Fruit fly (Drosophila melanogaster) whole organism, embryonic: ENCODE results near the gene Cfp1.

Source experiments
- B-H1 ChIP-seq: fragments of 200-800 bp; sonication (Bioruptor generic); IDR thresholded peaks from 3 replicates; pipeline ENCODE4 v1.3.6; 2022; ENCODE audit warnings: missing biosample characterization, missing genetic modification characterization
- Bdp1 ChIP-seq: fragments of 200-800 bp; sonication (Bioruptor generic); optimal IDR thresholded peaks from 3 replicates; lab custom pipeline; 2016; ENCODE audit warnings: missing biosample characterization, missing genetic modification characterization
- CG10147 ChIP-seq: fragments of 200-800 bp; sonication (Bioruptor generic); optimal IDR thresholded peaks from 2 replicates; lab custom pipeline; 2019; ENCODE audit warnings: missing biosample characterization, mild to moderate bottlenecking, missing genetic modification characterization, moderate library complexity
- CG1024 ChIP-seq: fragments of 200-800 bp; sonication (Bioruptor generic); IDR thresholded peaks from 2 replicates; pipeline ENCODE4 v1.3.6; 2022; ENCODE audit warnings: missing biosample characterization, missing genetic modification characterization
- CG10462 ChIP-seq: fragments of 200-800 bp; sonication (Bioruptor generic); optimal IDR thresholded peaks from 2 replicates; lab custom pipeline; 2016; ENCODE audit warnings: missing biosample characterization, missing genetic modification characterization
- CG12104 ChIP-seq: fragments of 200-800 bp; sonication (Bioruptor generic); optimal IDR thresholded peaks from 3 replicates; lab custom pipeline; 2016; ENCODE audit warnings: missing biosample characterization, missing genetic modification characterization
- CG12299 ChIP-seq: fragments of 200-800 bp; sonication (Bioruptor generic); optimal IDR thresholded peaks from 2 replicates; lab custom pipeline; 2018; ENCODE audit warnings: missing biosample characterization, mild to moderate bottlenecking, missing genetic modification characterization
- CG15073 ChIP-seq: fragments of 200-800 bp; sonication (Bioruptor generic); optimal IDR thresholded peaks from 2 replicates; lab custom pipeline; 2016; ENCODE audit warnings: missing biosample characterization, missing genetic modification characterization
- CG16815 ChIP-seq: fragments of 200-800 bp; sonication (Bioruptor generic); optimal IDR thresholded peaks from 3 replicates; lab custom pipeline; 2017; ENCODE audit warnings: missing biosample characterization, mild to moderate bottlenecking, missing genetic modification characterization
- CG17912 ChIP-seq: fragments of 200-800 bp; sonication (Bioruptor generic); optimal IDR thresholded peaks from 2 replicates; lab custom pipeline; 2018; ENCODE audit warnings: missing biosample characterization, mild to moderate bottlenecking, missing genetic modification characterization
- CG1832 ChIP-seq: fragments of 200-800 bp; sonication (Bioruptor generic); optimal IDR thresholded peaks from 2 replicates; lab custom pipeline; 2017; ENCODE audit warnings: missing biosample characterization, mild to moderate bottlenecking, missing genetic modification characterization, inconsistent platforms
- CG18476 ChIP-seq: fragments of 200-800 bp; sonication (Bioruptor generic); optimal IDR thresholded peaks from 2 replicates; lab custom pipeline; 2016; ENCODE audit warnings: missing biosample characterization, mild to moderate bottlenecking, missing genetic modification characterization
- CG2129 ChIP-seq: fragments of 200-800 bp; sonication (Bioruptor generic); IDR thresholded peaks from 2 replicates; pipeline ENCODE4 v1.3.6; 2022; ENCODE audit warnings: missing biosample characterization, missing genetic modification characterization; ENCODE audit not compliant: partially characterized antibody
- CG2199 ChIP-seq: fragments of 200-800 bp; sonication (Bioruptor generic); IDR thresholded peaks from 3 replicates; pipeline ENCODE4 v1.3.6; 2022; ENCODE audit warnings: missing biosample characterization, missing genetic modification characterization
- CG30431 ChIP-seq: fragments of 200-800 bp; sonication (Bioruptor generic); optimal IDR thresholded peaks from 2 replicates; lab custom pipeline; 2017; ENCODE audit warnings: missing biosample characterization, missing genetic modification characterization
- CG3163 ChIP-seq: fragments of 200-800 bp; sonication (Bioruptor generic); optimal IDR thresholded peaks from 3 replicates; lab custom pipeline; 2016; ENCODE audit warnings: missing biosample characterization, missing genetic modification characterization
- CG32532 ChIP-seq: fragments of 200-800 bp; sonication (Bioruptor generic); IDR thresholded peaks from 2 replicates; pipeline ENCODE4 v1.3.6; 2022; ENCODE audit warnings: missing biosample characterization, missing genetic modification characterization
- CG43689 ChIP-seq: fragments of 200-800 bp; sonication (Bioruptor generic); IDR thresholded peaks from 2 replicates; pipeline ENCODE4 v1.3.6; 2022; ENCODE audit warnings: missing biosample characterization, missing genetic modification characterization
- CG4854 ChIP-seq: fragments of 200-800 bp; sonication (Bioruptor generic); optimal IDR thresholded peaks from 2 replicates; lab custom pipeline; 2016; ENCODE audit warnings: missing biosample characterization, missing genetic modification characterization, inconsistent platforms
- CG8089 ChIP-seq: fragments of 200-800 bp; sonication (Bioruptor generic); optimal IDR thresholded peaks from 3 replicates; lab custom pipeline; 2016; ENCODE audit warnings: missing biosample characterization, missing genetic modification characterization
- CTCF ChIP-seq: fragments of 200-800 bp; sonication (Bioruptor generic); optimal IDR thresholded peaks from 2 replicates; lab custom pipeline; 2017; ENCODE audit warnings: missing biosample characterization, mild to moderate bottlenecking, missing genetic modification characterization, moderate library complexity
- Dad ChIP-seq: fragments of 200-800 bp; sonication (Bioruptor generic); optimal IDR thresholded peaks from 3 replicates; lab custom pipeline; 2016; ENCODE audit warnings: missing biosample characterization, missing genetic modification characterization
- Dip2 ChIP-seq: fragments of 200-800 bp; sonication (Bioruptor generic); IDR thresholded peaks from 2 replicates; pipeline ENCODE4 v1.3.6; 2022; ENCODE audit warnings: missing biosample characterization, missing genetic modification characterization
- Doc2 ChIP-seq: fragments of 200-800 bp; sonication (Bioruptor generic); IDR thresholded peaks from 2 replicates; pipeline ENCODE4 v1.3.6; 2022; ENCODE audit warnings: missing biosample characterization, missing genetic modification characterization
- Dref ChIP-seq: fragments of 200-800 bp; sonication (Bioruptor generic); IDR thresholded peaks from 2 replicates; pipeline ENCODE4 v1.3.6; 2022; ENCODE audit warnings: missing biosample characterization, missing genetic modification characterization
- Drgx ChIP-seq: fragments of 200-800 bp; sonication (Bioruptor generic); IDR thresholded peaks from 2 replicates; pipeline ENCODE4 v1.3.6; 2022; ENCODE audit warnings: missing biosample characterization, missing genetic modification characterization
- ERR ChIP-seq: fragments of 200-800 bp; sonication (Bioruptor generic); optimal IDR thresholded peaks from 2 replicates; lab custom pipeline; 2016; ENCODE audit warnings: missing biosample characterization, missing genetic modification characterization
- HLH54F ChIP-seq: fragments of 200-800 bp; sonication (Bioruptor generic); optimal IDR thresholded peaks from 3 replicates; lab custom pipeline; 2016; ENCODE audit warnings: missing biosample characterization, missing genetic modification characterization
- Hmx ChIP-seq: fragments of 200-800 bp; sonication (Bioruptor generic); optimal IDR thresholded peaks from 2 replicates; lab custom pipeline; 2016; ENCODE audit warnings: missing biosample characterization, missing genetic modification characterization
- Hsf ChIP-seq: fragments of 200-800 bp; sonication (Bioruptor generic); optimal IDR thresholded peaks from 3 replicates; lab custom pipeline; 2016; ENCODE audit warnings: missing biosample characterization, missing genetic modification characterization
- Mad ChIP-seq: fragments of 200-800 bp; sonication (Bioruptor generic); optimal IDR thresholded peaks from 2 replicates; lab custom pipeline; 2016; ENCODE audit warnings: missing biosample characterization, missing genetic modification characterization
- NC2α ChIP-seq: fragments of 200-800 bp; sonication (Bioruptor generic); optimal IDR thresholded peaks from 2 replicates; lab custom pipeline; 2016; ENCODE audit warnings: missing biosample characterization, missing genetic modification characterization
- Nf-YA ChIP-seq: fragments of 200-800 bp; sonication (Bioruptor generic); IDR thresholded peaks from 2 replicates; pipeline ENCODE4 v1.3.6; 2022; ENCODE audit warnings: missing biosample characterization, missing genetic modification characterization
- NfI ChIP-seq: fragments of 200-800 bp; sonication (Bioruptor generic); optimal IDR thresholded peaks from 3 replicates; lab custom pipeline; 2018; ENCODE audit warnings: missing biosample characterization, mild to moderate bottlenecking, missing genetic modification characterization, moderate library complexity
- Ravus ChIP-seq: fragments of 200-800 bp; sonication (Bioruptor generic); IDR thresholded peaks from 2 replicates; pipeline ENCODE4 v1.3.6; 2022; ENCODE audit warnings: missing biosample characterization, missing genetic modification characterization
- Six4 ChIP-seq: fragments of 200-800 bp; sonication (Bioruptor generic); optimal IDR thresholded peaks from 2 replicates; lab custom pipeline; 2016; ENCODE audit warnings: missing biosample characterization, missing genetic modification characterization
- az2 ChIP-seq: fragments of 200-800 bp; sonication (Bioruptor generic); optimal IDR thresholded peaks from 3 replicates; lab custom pipeline; 2016; ENCODE audit warnings: missing biosample characterization, missing genetic modification characterization
- caup ChIP-seq: fragments of 200-800 bp; sonication (Bioruptor generic); optimal IDR thresholded peaks from 3 replicates; lab custom pipeline; 2017; ENCODE audit warnings: missing biosample characterization, mild to moderate bottlenecking, missing genetic modification characterization, moderate library complexity; ENCODE audit not compliant: severe bottlenecking
- dan ChIP-seq: fragments of 200-800 bp; sonication (Bioruptor generic); IDR thresholded peaks from 2 replicates; pipeline ENCODE4 v1.3.6; 2022; ENCODE audit warnings: missing biosample characterization, missing genetic modification characterization
- exex ChIP-seq: fragments of 200-800 bp; sonication (Bioruptor generic); optimal IDR thresholded peaks from 4 replicates; lab custom pipeline; 2018; ENCODE audit warnings: missing biosample characterization, mild to moderate bottlenecking, missing genetic modification characterization, moderate library complexity
- fd96Cb ChIP-seq: fragments of 200-800 bp; sonication (Bioruptor generic); optimal IDR thresholded peaks from 2 replicates; lab custom pipeline; 2018; ENCODE audit warnings: missing biosample characterization, mild to moderate bottlenecking, missing genetic modification characterization, moderate library complexity
- gro ChIP-seq: fragments of 200-800 bp; sonication (Bioruptor generic); optimal IDR thresholded peaks from 2 replicates; lab custom pipeline; 2016; ENCODE audit warnings: missing biosample characterization, missing genetic modification characterization
- kah ChIP-seq: fragments of 200-800 bp; sonication (Bioruptor generic); optimal IDR thresholded peaks from 2 replicates; lab custom pipeline; 2018; ENCODE audit warnings: missing biosample characterization, mild to moderate bottlenecking, missing genetic modification characterization
- oc ChIP-seq: fragments of 200-800 bp; sonication (Bioruptor generic); optimal IDR thresholded peaks from 2 replicates; lab custom pipeline; 2018; ENCODE audit warnings: missing biosample characterization, mild to moderate bottlenecking, missing genetic modification characterization, moderate library complexity
- pan ChIP-seq, 4 experiments: fragments of >200 bp in 3 of 4; fragments of 200-800 bp in 1 of 4; sonication (Bioruptor generic) in 1 of 4; optimal IDR thresholded peaks in 3 of 4; IDR thresholded peaks in 1 of 4; 2 replicates each; pipeline versions ENCODE4 v1.3.6 to Lab custom; 2017 to 2022; ENCODE audit warnings: missing biosample characterization in 2 of 4, missing genetic modification characterization in 2 of 4, mixed read lengths in 1 of 4
- pfk ChIP-seq: fragments of 200-800 bp; sonication (Bioruptor generic); optimal IDR thresholded peaks from 2 replicates; lab custom pipeline; 2018; ENCODE audit warnings: missing biosample characterization, mild to moderate bottlenecking, missing genetic modification characterization, moderate library complexity
- sob ChIP-seq: fragments of 200-800 bp; sonication (Bioruptor generic); IDR thresholded peaks from 2 replicates; pipeline ENCODE4 v1.3.6; 2022; ENCODE audit warnings: missing biosample characterization, missing genetic modification characterization
- stc ChIP-seq: fragments of 200-800 bp; sonication (Bioruptor generic); IDR thresholded peaks from 2 replicates; pipeline ENCODE4 v1.3.6; 2022; ENCODE audit warnings: missing biosample characterization, missing genetic modification characterization
- tio ChIP-seq: fragments of 200-800 bp; sonication (Bioruptor generic); optimal IDR thresholded peaks from 2 replicates; lab custom pipeline; 2017; ENCODE audit warnings: missing biosample characterization, missing genetic modification characterization, inconsistent platforms
- tll ChIP-seq, 2 experiments: fragments of 200-800 bp in 1 of 2; fragments of >200 bp in 1 of 2; sonication (Bioruptor generic) in 1 of 2; optimal IDR thresholded peaks; 2 replicates each; lab custom pipeline; 2017 to 2019; ENCODE audit warnings: missing biosample characterization in 2 of 2, missing genetic modification characterization in 2 of 2, mild to moderate bottlenecking in 1 of 2, moderate library complexity in 1 of 2
- trem ChIP-seq: fragments of 200-800 bp; optimal IDR thresholded peaks from 3 replicates; lab custom pipeline; 2019; ENCODE audit warnings: missing biosample characterization, mild to moderate bottlenecking, missing genetic modification characterization, moderate library complexity
- unc-4 ChIP-seq: fragments of 200-800 bp; sonication (Bioruptor generic); IDR thresholded peaks from 2 replicates; pipeline ENCODE4 v1.3.6; 2022; ENCODE audit warnings: missing biosample characterization, missing genetic modification characterization; ENCODE audit not compliant: partially characterized antibody
- usp ChIP-seq: fragments of >200 bp; optimal IDR thresholded peaks from 2 replicates; lab custom pipeline; 2017; ENCODE audit warnings: missing biosample characterization, missing genetic modification characterization

Cfp1 gene

dm6 chrX:9295518-9295917 is 22.8 kb upstream of the Cfp1 start (continued):
- TF ChIP-seq pan (optimal IDR thresholded peaks at IDR 0.05; lab: Kevin White, UChicago) (no peak), pan (GFP tag; optimal IDR thresholded peaks at IDR 0.05 in 1 of 2, IDR thresholded peaks at IDR 0.05 in 1 of 2) (peak in 1 of 2 experiments; percentile 37), CG15073 (GFP tag; lab: Kevin White, UChicago) (no peak), Hmx (GFP tag; lab: Kevin White, UChicago) (no peak), unc-4 (GFP tag; lab: Robert Waterston, UW) (no peak), CG16815 (GFP tag; lab: Kevin White, UChicago) (peak; percentile 19), Dip2 (GFP tag; lab: Robert Waterston, UW) (no peak), CG10147 (GFP tag; lab: Kevin White, UChicago) (no peak), CTCF (no peak), Dref (GFP tag; lab: Robert Waterston, UW) (no peak), B-H1 (no peak), NC2α (GFP tag; lab: Kevin White, UChicago) (no peak), CG18476 (GFP tag; lab: Kevin White, UChicago) (no peak), CG8089 (GFP tag; lab: Kevin White, UChicago) (no peak), tio (no peak), dan (GFP tag; lab: Robert Waterston, UW) (no peak), sob (GFP tag; lab: Robert Waterston, UW) (no peak), ERR (GFP tag; lab: Kevin White, UChicago) (no peak), tll (GFP tag; optimal IDR thresholded peaks at IDR 0.05; lab: Kevin White, UChicago) (no peak), CG4854 (GFP tag; lab: Kevin White, UChicago) (no peak), CG32532 (GFP tag; lab: Robert Waterston, UW) (no peak), Mad (GFP tag; lab: Kevin White, UChicago) (no peak), NfI (GFP tag; lab: Kevin White, UChicago) (no peak), CG3163 (GFP tag; lab: Kevin White, UChicago) (no peak), CG43689 (GFP tag; lab: Robert Waterston, UW) (no peak), Doc2 (GFP tag; lab: Robert Waterston, UW) (no peak), CG1024 (no peak), Dad (GFP tag; lab: Kevin White, UChicago) (no peak), CG2129 (GFP tag; lab: Robert Waterston, UW) (no peak), pfk (GFP tag; lab: Kevin White, UChicago) (no peak), Drgx (GFP tag; lab: Robert Waterston, UW) (no peak), fd96Cb (peak; percentile 40), CG30431 (peak; percentile 14), HLH54F (GFP tag; lab: Kevin White, UChicago) (no peak), Six4 (no peak), Bdp1 (GFP tag; lab: Kevin White, UChicago) (no peak), CG17912 (no peak), stc (GFP tag; lab: Robert Waterston, UW) (no peak), Hsf (GFP tag; lab: Kevin White, UChicago) (peak; percentile 4), gro (GFP tag; lab: Kevin White, UChicago) (no peak), trem (tag; lab: Kevin White, UChicago) (no peak), caup (GFP tag; lab: Kevin White, UChicago) (no peak), CG2199 (GFP tag; lab: Robert Waterston, UW) (no peak), kah (GFP tag; lab: Kevin White, UChicago) (no peak), CG10462 (GFP tag; lab: Kevin White, UChicago) (no peak), exex (tag; lab: Kevin White, UChicago) (no peak), CG12104 (GFP tag; lab: Kevin White, UChicago) (no peak), CG1832 (no peak), Ravus (GFP tag; lab: Robert Waterston, UW) (no peak), usp (GFP tag; lab: Kevin White, UChicago) (no peak), CG12299 (no peak), oc (tag; lab: Kevin White, UChicago) (no peak), az2 (peak; percentile 23), Nf-YA (no peak)
